Worm (Caenorhabditis elegans): ENCODE measurements around the gene ilcr-2.

DNA sequence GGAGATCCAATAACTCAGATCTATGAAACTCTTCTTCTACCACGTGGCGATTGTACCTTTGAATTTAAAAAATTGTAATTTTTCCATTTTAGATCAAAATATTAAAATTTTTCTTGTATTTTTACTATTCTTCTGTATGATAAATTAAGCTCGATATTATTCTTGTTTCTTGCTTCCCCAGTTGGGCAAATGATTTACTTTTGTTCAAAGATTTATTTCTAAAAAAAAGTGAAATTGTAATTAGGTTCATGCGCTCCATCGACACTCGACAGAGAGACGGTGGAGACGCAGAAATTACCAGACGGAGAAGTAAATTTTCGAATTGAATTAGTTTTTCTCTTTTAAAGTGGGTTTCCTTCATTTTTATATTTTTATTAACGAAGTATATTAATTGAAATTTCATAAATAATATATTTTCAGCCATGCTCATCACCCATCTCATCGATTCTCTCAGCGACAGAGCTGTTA lies 30.8 kb downstream of the ilcr-2 start, which contains the start of gene npp-24:
- TF ChIP-seq med-1 (GFP tag; optimal IDR thresholded peaks at IDR 0.05; ENCODE audit: insufficient read depth) (no peak), ref-1 (GFP tag; conservative IDR thresholded peaks at IDR 0.05) (no peak), ztf-29 (GFP tag; IDR thresholded peaks at IDR 0.05) (no peak), flt-1 (GFP tag; IDR thresholded peaks at IDR 0.05) (no peak), ztf-23 (GFP tag; IDR thresholded peaks at IDR 0.05) (no peak), cog-1 (tag; optimal IDR thresholded peaks at IDR 0.05) (no peak), T22C8.4 (GFP tag; IDR thresholded peaks at IDR 0.05) (no peak)

Measured in whole organism, midembryonic.